Fruit fly (Drosophila melanogaster) whole organism, prepupa: ENCODE measurements around the gene CG32726.

Source experiments
- Blimp-1 ChIP-seq: fragments of 200-800 bp; sonication (Bioruptor generic); optimal IDR thresholded peaks from 3 replicates; lab custom pipeline; 2017; ENCODE audit warnings: missing biosample characterization, missing genetic modification characterization, mild to moderate bottlenecking, moderate library complexity, missing genetic modification reagents
- CG10631 ChIP-seq: fragments of 200-800 bp; sonication (Bioruptor generic); optimal IDR thresholded peaks from 2 replicates; lab custom pipeline; 2016; ENCODE audit warnings: missing biosample characterization, missing genetic modification characterization
- CG10669 ChIP-seq: fragments of 200-800 bp; sonication (Bioruptor generic); optimal IDR thresholded peaks from 3 replicates; lab custom pipeline; 2018; ENCODE audit warnings: missing biosample characterization, mild to moderate bottlenecking, missing genetic modification characterization, moderate library complexity
- CG11294 ChIP-seq: fragments of 200-800 bp; sonication (Bioruptor generic); IDR thresholded peaks from 2 replicates; pipeline ENCODE4 v1.3.6; 2022; ENCODE audit warnings: missing biosample characterization, missing genetic modification characterization
- CG15336 ChIP-seq: fragments of 200-800 bp; sonication (Bioruptor generic); IDR thresholded peaks from 2 replicates; pipeline ENCODE4 v1.3.6; 2022; ENCODE audit warnings: missing biosample characterization, missing genetic modification characterization
- CG16779 ChIP-seq: fragments of 200-800 bp; sonication (Bioruptor generic); optimal IDR thresholded peaks from 3 replicates; lab custom pipeline; 2017; ENCODE audit warnings: missing biosample characterization, mild to moderate bottlenecking, missing genetic modification characterization
- CG3032 ChIP-seq: fragments of 200-800 bp; optimal IDR thresholded peaks from 2 replicates; lab custom pipeline; 2019; ENCODE audit warnings: missing biosample characterization, mild to moderate bottlenecking, missing genetic modification characterization, moderate library complexity
- CG32006 ChIP-seq: fragments of 200-800 bp; sonication (Bioruptor generic); optimal IDR thresholded peaks from 3 replicates; lab custom pipeline; 2017; ENCODE audit warnings: missing biosample characterization, mild to moderate bottlenecking, missing genetic modification characterization
- CG3919 ChIP-seq: fragments of 200-800 bp; sonication (Bioruptor generic); optimal IDR thresholded peaks from 3 replicates; lab custom pipeline; 2016; ENCODE audit warnings: missing biosample characterization, missing genetic modification characterization
- CG6163 ChIP-seq: fragments of 200-800 bp; sonication (Bioruptor generic); IDR thresholded peaks from 3 replicates; pipeline ENCODE4 v1.3.6; 2022; ENCODE audit warnings: missing biosample characterization, missing genetic modification characterization
- CG6792 ChIP-seq: fragments of 200-800 bp; sonication (Bioruptor generic); optimal IDR thresholded peaks from 3 replicates; lab custom pipeline; 2016; ENCODE audit warnings: missing biosample characterization, missing genetic modification characterization
- CG6854 ChIP-seq: fragments of 200-800 bp; sonication (Bioruptor generic); optimal IDR thresholded peaks from 2 replicates; lab custom pipeline; 2017; ENCODE audit warnings: missing biosample characterization, mild to moderate bottlenecking, missing genetic modification characterization
- CG7368 ChIP-seq: fragments of 200-800 bp; sonication (Bioruptor generic); optimal IDR thresholded peaks from 3 replicates; lab custom pipeline; 2016; ENCODE audit warnings: missing biosample characterization, missing genetic modification characterization
- CG8119 ChIP-seq: fragments of 200-800 bp; sonication (Bioruptor generic); IDR thresholded peaks from 3 replicates; pipeline ENCODE4 v1.3.6; 2022; ENCODE audit warnings: missing biosample characterization, missing genetic modification characterization
- CG8632 ChIP-seq: fragments of 200-800 bp; sonication (Bioruptor generic); optimal IDR thresholded peaks from 3 replicates; lab custom pipeline; 2016; ENCODE audit warnings: missing biosample characterization, missing genetic modification characterization
- CG9139 ChIP-seq: fragments of 200-800 bp; sonication (Bioruptor generic); optimal IDR thresholded peaks from 3 replicates; lab custom pipeline; 2017; ENCODE audit warnings: missing biosample characterization, mild to moderate bottlenecking, missing genetic modification characterization
- Eip93F ChIP-seq: fragments of 200-800 bp; sonication (Bioruptor generic); optimal IDR thresholded peaks from 2 replicates; lab custom pipeline; 2016; ENCODE audit warnings: missing biosample characterization, mild to moderate bottlenecking, missing genetic modification characterization
- Ets21C ChIP-seq: fragments of 200-800 bp; sonication (Bioruptor generic); optimal IDR thresholded peaks from 3 replicates; lab custom pipeline; 2016; ENCODE audit warnings: missing biosample characterization, missing genetic modification characterization
- Ets96B ChIP-seq: fragments of 200-800 bp; optimal IDR thresholded peaks from 2 replicates; lab custom pipeline; 2019; ENCODE audit warnings: missing biosample characterization, mild to moderate bottlenecking, missing genetic modification characterization, moderate library complexity
- Gug ChIP-seq: fragments of 200-800 bp; sonication (Bioruptor generic); IDR thresholded peaks from 2 replicates; pipeline ENCODE4 v1.3.6; 2022; ENCODE audit warnings: missing biosample characterization, missing genetic modification characterization
- Hr38 ChIP-seq: sonication (Bioruptor generic); optimal IDR thresholded peaks from 2 replicates; lab custom pipeline; 2016; ENCODE audit warnings: missing biosample characterization, missing genetic modification characterization
- Hr39 ChIP-seq: fragments of 200-800 bp; sonication (Bioruptor generic); optimal IDR thresholded peaks from 2 replicates; lab custom pipeline; 2016; ENCODE audit warnings: missing biosample characterization, missing genetic modification characterization
- Hr4 ChIP-seq: fragments of 200-800 bp; sonication (Bioruptor generic); optimal IDR thresholded peaks from 3 replicates; lab custom pipeline; 2016; ENCODE audit warnings: missing biosample characterization, missing genetic modification characterization
- Lpt ChIP-seq: fragments of 200-800 bp; sonication (Bioruptor generic); optimal IDR thresholded peaks from 3 replicates; lab custom pipeline; 2016; ENCODE audit warnings: missing biosample characterization, missing genetic modification characterization
- Met ChIP-seq: fragments of 200-800 bp; sonication (Bioruptor generic); optimal IDR thresholded peaks from 3 replicates; lab custom pipeline; 2016; ENCODE audit warnings: missing biosample characterization, missing genetic modification characterization
- OdsH ChIP-seq: fragments of 200-800 bp; sonication (Bioruptor generic); optimal IDR thresholded peaks from 3 replicates; lab custom pipeline; 2016; ENCODE audit warnings: missing biosample characterization, missing genetic modification characterization
- Sox102F ChIP-seq: fragments of 200-800 bp; sonication (Bioruptor generic); optimal IDR thresholded peaks from 2 replicates; lab custom pipeline; 2016; ENCODE audit warnings: missing biosample characterization, mild to moderate bottlenecking, missing genetic modification characterization
- Sox14 ChIP-seq: fragments of 200-800 bp; sonication (Bioruptor generic); optimal IDR thresholded peaks from 3 replicates; lab custom pipeline; 2016; ENCODE audit warnings: missing biosample characterization, missing genetic modification characterization
- Sox15 ChIP-seq: fragments of 200-800 bp; sonication (Bioruptor generic); optimal IDR thresholded peaks from 3 replicates; lab custom pipeline; 2016; ENCODE audit warnings: missing biosample characterization, missing genetic modification characterization
- acj6 ChIP-seq: fragments of 200-800 bp; sonication (Bioruptor generic); optimal IDR thresholded peaks from 3 replicates; lab custom pipeline; 2016; ENCODE audit warnings: missing biosample characterization, missing genetic modification characterization
- cyc ChIP-seq: fragments of 200-800 bp; sonication (Bioruptor generic); optimal IDR thresholded peaks from 3 replicates; lab custom pipeline; 2016; ENCODE audit warnings: missing biosample characterization, missing genetic modification characterization
- dac ChIP-seq: fragments of 200-800 bp; sonication (Bioruptor generic); optimal IDR thresholded peaks from 2 replicates; lab custom pipeline; 2017; ENCODE audit warnings: missing biosample characterization, mild to moderate bottlenecking, missing genetic modification characterization
- esn ChIP-seq: fragments of 200-800 bp; sonication (Bioruptor generic); optimal IDR thresholded peaks from 2 replicates; lab custom pipeline; 2016; ENCODE audit warnings: missing biosample characterization, mild to moderate bottlenecking, missing genetic modification characterization, moderate library complexity
- fd85E ChIP-seq: fragments of 200-800 bp; sonication (Bioruptor generic); optimal IDR thresholded peaks from 3 replicates; lab custom pipeline; 2016; ENCODE audit warnings: missing biosample characterization, missing genetic modification characterization
- lz ChIP-seq: fragments of 200-800 bp; sonication (Bioruptor generic); optimal IDR thresholded peaks from 3 replicates; lab custom pipeline; 2016; ENCODE audit warnings: missing biosample characterization, missing genetic modification characterization
- net ChIP-seq: fragments of 200-800 bp; sonication (Bioruptor generic); optimal IDR thresholded peaks from 3 replicates; lab custom pipeline; 2016; ENCODE audit warnings: missing biosample characterization, missing genetic modification characterization
- pdm3 ChIP-seq: fragments of 200-800 bp; sonication (Bioruptor generic); optimal IDR thresholded peaks from 3 replicates; lab custom pipeline; 2016; ENCODE audit warnings: missing biosample characterization, missing genetic modification characterization
- spab ChIP-seq: fragments of 200-800 bp; sonication (Bioruptor generic); optimal IDR thresholded peaks from 2 replicates; lab custom pipeline; 2017; ENCODE audit warnings: missing biosample characterization, mild to moderate bottlenecking, missing genetic modification characterization, missing genetic modification reagents
- svp ChIP-seq: fragments of 200-800 bp; sonication (Bioruptor generic); peaks from one replicate; lab custom pipeline; 2016; ENCODE audit warnings: missing biosample characterization, missing genetic modification characterization
- vri ChIP-seq: fragments of 200-800 bp; sonication (Bioruptor generic); optimal IDR thresholded peaks from 3 replicates; lab custom pipeline; 2016; ENCODE audit warnings: missing biosample characterization, mild to moderate bottlenecking, missing genetic modification characterization

Gene CG32726

dm6 chrX:7411806-7412205, 13.7 kb downstream of the CG32726 start, which contains the start of gene CG42246:
Gene CG42246, minus strand, starts transcription at chrX:7411906.
- TF ChIP-seq OdsH (GFP tag; lab: Kevin White, UChicago) (no peak), CG7368 (GFP tag; lab: Kevin White, UChicago) (no peak), Hr4 (GFP tag; lab: Kevin White, UChicago) (no peak), spab (GFP tag; lab: Kevin White, UChicago) (no peak), Ets96B (tag; lab: Kevin White, UChicago) (no peak), CG15336 (GFP tag; lab: Robert Waterston, UW) (no peak), Met (no peak), Blimp-1 (no peak), CG32006 (GFP tag; lab: Kevin White, UChicago) (no peak), CG6792 (GFP tag; lab: Kevin White, UChicago) (no peak), Hr38 (GFP tag; lab: Kevin White, UChicago) (no peak), Sox14 (GFP tag; lab: Kevin White, UChicago) (no peak), lz (GFP tag; lab: Kevin White, UChicago) (no peak)

dm6 chrX:7406908-7407307, 18.6 kb downstream of the CG32726 start, which contains the start of gene CG32727:
Gene CG32727, plus strand, starts transcription at chrX:7407208.
- TF ChIP-seq CG8632 (GFP tag; lab: Kevin White, UChicago) (no peak), svp (GFP tag; lab: Kevin White, UChicago) (no peak), acj6 (GFP tag; lab: Kevin White, UChicago) (no peak), CG9139 (GFP tag; lab: Kevin White, UChicago) (no peak), Ets96B (tag; lab: Kevin White, UChicago) (no peak), net (GFP tag; lab: Kevin White, UChicago) (no peak), CG6854 (GFP tag; lab: Kevin White, UChicago) (no peak), CG11294 (no peak), vri (GFP tag; lab: Kevin White, UChicago) (no peak), CG3919 (GFP tag; lab: Kevin White, UChicago) (no peak), Lpt (GFP tag; lab: Kevin White, UChicago) (no peak), esn (GFP tag; lab: Kevin White, UChicago) (no peak), Eip93F (no peak), Hr39 (GFP tag; lab: Kevin White, UChicago) (no peak), Sox14 (GFP tag; lab: Kevin White, UChicago) (no peak), CG3032 (tag; lab: Kevin White, UChicago) (no peak), Gug (GFP tag; lab: Robert Waterston, UW) (no peak), lz (GFP tag; lab: Kevin White, UChicago) (no peak), Sox102F (GFP tag; lab: Kevin White, UChicago) (no peak)

- TF ChIP-seq Ets21C (GFP tag; lab: Kevin White, UChicago) (no peak), CG9139 (GFP tag; lab: Kevin White, UChicago) (no peak), pdm3 (GFP tag; lab: Kevin White, UChicago) (no peak), CG6163 (GFP tag; lab: Robert Waterston, UW) (no peak), CG11294 (no peak), Sox15 (no peak), esn (GFP tag; lab: Kevin White, UChicago) (no peak)
Measured at dm6 chrX:7405697-7406096, 19.8 kb downstream of the CG32726 start, which contains the start of gene CG1677. Gene CG1677, minus strand, starts transcription at chrX:7405797.

- no peak for TF ChIP-seq CG10669 (GFP tag; lab: Kevin White, UChicago)
Measured at dm6 chrX:7403074-7403473, 22.5 kb downstream of the CG32726 start, which contains the start of gene CG15035. Gene CG15035, minus strand, starts transcription at chrX:7403174.

- TF ChIP-seq CG10631 (GFP tag; lab: Kevin White, UChicago) = no peak
- TF ChIP-seq Gug (GFP tag; lab: Robert Waterston, UW) = no peak
- TF ChIP-seq CG15336 (GFP tag; lab: Robert Waterston, UW) = no peak
- TF ChIP-seq CG16779 = no peak
- no peak for TF ChIP-seq CG11294
- TF ChIP-seq CG6163 (GFP tag; lab: Robert Waterston, UW) = no peak
- TF ChIP-seq dac (GFP tag; lab: Kevin White, UChicago) = no peak
- TF ChIP-seq Blimp-1 = no peak
- TF ChIP-seq CG10669 (GFP tag; lab: Kevin White, UChicago) = no peak
- TF ChIP-seq CG8632 (GFP tag; lab: Kevin White, UChicago) = no peak
- no peak for TF ChIP-seq CG3919 (GFP tag; lab: Kevin White, UChicago)
- no peak for TF ChIP-seq cyc (GFP tag; lab: Kevin White, UChicago)
- TF ChIP-seq CG8119 (GFP tag; lab: Robert Waterston, UW) = no peak
- TF ChIP-seq fd85E (GFP tag; lab: Kevin White, UChicago) = no peak
- TF ChIP-seq lz (GFP tag; lab: Kevin White, UChicago) = no peak
Measured at dm6 chrX:7382890-7383289, 42.7 kb downstream of the CG32726 start, which contains the start of gene CG42781. Gene CG42781, minus strand, starts transcription at chrX:7382990.
